Worm (Caenorhabditis elegans): ENCODE measurements around the gene F13H10.8.

DNA sequence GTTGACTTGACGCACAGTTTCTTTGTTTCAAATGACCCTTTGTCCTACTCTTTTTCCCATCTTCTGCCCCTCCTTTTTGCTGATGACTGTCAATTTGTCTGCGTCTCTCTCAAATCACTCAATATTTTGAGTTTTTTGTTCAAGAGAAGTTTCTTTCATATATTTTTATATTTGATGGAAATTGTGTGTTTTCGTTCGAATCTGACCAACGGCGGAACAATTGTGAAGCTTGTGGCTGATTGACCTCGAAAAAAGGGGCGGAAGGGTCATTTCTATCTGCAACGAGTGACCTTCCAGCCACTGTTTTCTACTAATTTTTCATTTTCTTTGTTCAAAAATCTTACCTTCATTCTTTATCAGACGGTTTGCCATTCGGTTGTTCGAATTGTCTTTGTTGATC lies 41.7 kb upstream of the F13H10.8 start:
- TF ChIP-seq T22C8.4 (GFP tag; IDR thresholded peaks at IDR 0.05) (no peak), klf-2 (GFP tag; conservative IDR thresholded peaks at IDR 0.05) (no peak), tab-1 (GFP tag; IDR thresholded peaks at IDR 0.05) (no peak), ztf-23 (GFP tag; IDR thresholded peaks at IDR 0.05) (no peak), ztf-29 (GFP tag; IDR thresholded peaks at IDR 0.05) (no peak)
